Worm (Caenorhabditis elegans) whole organism, L1 larva: ENCODE data around the gene K07H8.2.

ENCODE experiments used
- ceh-82 ChIP-seq, 3 experiments: fragments of 150-350 bp in 1 of 3; sonication (generic microtip) in 2 of 3; optimal IDR thresholded peaks; 2 replicates each; lab custom pipeline; 2014 to 2017; ENCODE audit warnings: missing biosample characterization in 3 of 3, missing genetic modification characterization in 3 of 3
- dpl-1 ChIP-seq, 3 experiments: fragments of 150-350 bp in 2 of 3; sonication (generic microtip) in 1 of 3; optimal IDR thresholded peaks; 2 replicates each; lab custom pipeline; 2014 to 2017; ENCODE audit warnings: missing biosample characterization in 3 of 3, missing genetic modification characterization in 3 of 3, missing genetic modification reagents in 3 of 3
- irx-1 ChIP-seq: sonication (generic microtip); optimal IDR thresholded peaks from 2 replicates; lab custom pipeline; 2016; ENCODE audit warnings: missing genetic modification characterization, missing compliant biosample characterization
- lir-3 ChIP-seq: sonication (generic microtip); optimal IDR thresholded peaks from 2 replicates; lab custom pipeline; 2016; ENCODE audit warnings: mild to moderate bottlenecking, missing genetic modification characterization, moderate library complexity, missing compliant biosample characterization; ENCODE audit not compliant: poor library complexity
- nhr-11 ChIP-seq: fragments of 150-350 bp; optimal IDR thresholded peaks from 2 replicates; lab custom pipeline; 2014; ENCODE audit warnings: missing biosample characterization, missing genetic modification characterization
- nhr-20 ChIP-seq: sonication (generic microtip); optimal IDR thresholded peaks from 2 replicates; lab custom pipeline; 2016; ENCODE audit warnings: mild to moderate bottlenecking, missing genetic modification characterization, missing compliant biosample characterization
- nhr-90 ChIP-seq: sonication (generic microtip); optimal IDR thresholded peaks from 2 replicates; lab custom pipeline; 2016; ENCODE audit warnings: mild to moderate bottlenecking, missing genetic modification characterization, missing compliant biosample characterization; ENCODE audit not compliant: poor library complexity
- pqm-1 ChIP-seq: sonication (generic microtip); optimal IDR thresholded peaks from 3 replicates; lab custom pipeline; 2017; ENCODE audit warnings: missing biosample characterization, missing genetic modification characterization
- rnt-1 ChIP-seq: sonication (generic microtip); optimal IDR thresholded peaks from 2 replicates; lab custom pipeline; 2016; ENCODE audit warnings: mild to moderate bottlenecking, missing genetic modification characterization, moderate library complexity, missing compliant biosample characterization
- skn-1 ChIP-seq: fragments of 150-350 bp; optimal IDR thresholded peaks from 2 replicates; lab custom pipeline; 2014; ENCODE audit warnings: missing biosample characterization, missing genetic modification characterization
- sptf-1 ChIP-seq: fragments of 150-350 bp; optimal IDR thresholded peaks from 2 replicates; lab custom pipeline; 2014; ENCODE audit warnings: missing biosample characterization, missing genetic modification characterization
- unc-62 ChIP-seq: fragments of 150-350 bp; optimal IDR thresholded peaks from 2 replicates; lab custom pipeline; 2014; ENCODE audit warnings: missing biosample characterization, missing genetic modification reagents, missing genetic modification characterization

DNA sequence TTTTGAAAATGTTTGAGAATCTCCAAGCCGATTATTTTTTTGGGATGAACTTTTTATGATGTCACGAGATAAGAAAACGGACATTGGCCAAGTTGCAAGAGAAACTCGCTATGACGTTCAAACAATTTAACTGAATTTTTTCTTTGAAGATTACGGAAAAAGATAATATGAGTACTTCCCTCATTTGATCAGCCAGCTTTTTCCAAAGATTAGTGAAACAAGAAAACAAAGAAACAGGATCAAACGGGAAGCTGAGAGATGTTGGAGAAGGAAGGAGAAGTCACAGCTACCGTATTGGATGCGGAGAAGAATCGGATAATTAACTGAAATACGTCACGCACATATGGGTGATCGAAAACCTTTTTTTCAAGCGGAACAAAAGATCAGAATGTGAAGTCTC, 37.1 kb upstream of the K07H8.2 start:
- TF ChIP-seq lir-3 (tag; lab: Kevin White, UChicago), result no peak
- TF ChIP-seq sptf-1, result no peak
- no peak for TF ChIP-seq dpl-1 (GFP tag; optimal IDR thresholded peaks at IDR 0.05; lab: Kevin White, UChicago)
- TF ChIP-seq ceh-82 (tag; optimal IDR thresholded peaks at IDR 0.05; lab: Kevin White, UChicago), result no peak
- no peak for TF ChIP-seq pqm-1
- TF ChIP-seq nhr-90 (tag; lab: Kevin White, UChicago), result no peak
- TF ChIP-seq rnt-1, result no peak
- no peak for TF ChIP-seq nhr-11 (tag; lab: Kevin White, UChicago)
- TF ChIP-seq skn-1, result no peak
- no peak for TF ChIP-seq unc-62 (GFP tag; lab: Kevin White, UChicago)
- TF ChIP-seq irx-1 (tag; lab: Kevin White, UChicago), result no peak
- TF ChIP-seq nhr-20, result no peak
